Fruit fly (Drosophila melanogaster) whole organism, adult: ENCODE results near the gene Elo68beta.

ENCODE experiments used
- CG11617 ChIP-seq: fragments of 200-800 bp; sonication (Bioruptor generic); optimal IDR thresholded peaks from 2 replicates; lab custom pipeline; 2017; ENCODE audit warnings: mild to moderate bottlenecking, missing biosample characterization, missing genetic modification reagents, missing genetic modification characterization
- CG12768 ChIP-seq: fragments of 200-800 bp; sonication (Bioruptor generic); optimal IDR thresholded peaks from 2 replicates; lab custom pipeline; 2017; ENCODE audit warnings: missing biosample characterization, missing genetic modification characterization, mild to moderate bottlenecking, moderate library complexity, missing genetic modification reagents
- CG14711 ChIP-seq: fragments of 200-800 bp; sonication (Bioruptor generic); optimal IDR thresholded peaks from 2 replicates; lab custom pipeline; 2018; ENCODE audit warnings: missing biosample characterization, mild to moderate bottlenecking, missing genetic modification characterization, moderate library complexity
- CG1620 ChIP-seq: fragments of 200-800 bp; sonication (Bioruptor generic); optimal IDR thresholded peaks from 2 replicates; lab custom pipeline; 2016; ENCODE audit warnings: missing biosample characterization, missing genetic modification characterization
- CG33017 ChIP-seq: fragments of 200-800 bp; sonication (Bioruptor generic); optimal IDR thresholded peaks from 2 replicates; lab custom pipeline; 2018; ENCODE audit warnings: missing biosample characterization, mild to moderate bottlenecking, missing genetic modification characterization, moderate library complexity
- CG5204 ChIP-seq: fragments of 200-800 bp; sonication (Bioruptor generic); optimal IDR thresholded peaks from 2 replicates; lab custom pipeline; 2016; ENCODE audit warnings: missing biosample characterization, missing genetic modification characterization
- CG7045 ChIP-seq: fragments of 200-800 bp; sonication (Bioruptor generic); optimal IDR thresholded peaks from 2 replicates; lab custom pipeline; 2017; ENCODE audit warnings: missing biosample characterization, mild to moderate bottlenecking, missing genetic modification characterization
- CG7101 ChIP-seq: fragments of 200-800 bp; sonication (Bioruptor generic); optimal IDR thresholded peaks from 2 replicates; lab custom pipeline; 2018; ENCODE audit warnings: missing biosample characterization, mild to moderate bottlenecking, missing genetic modification characterization, moderate library complexity
- Clk ChIP-seq: fragments of 200-800 bp; sonication (Bioruptor generic); optimal IDR thresholded peaks from 2 replicates; lab custom pipeline; 2017; ENCODE audit warnings: missing biosample characterization, missing genetic modification characterization
- Crg-1 ChIP-seq: fragments of 200-800 bp; sonication (Bioruptor generic); optimal IDR thresholded peaks from 2 replicates; lab custom pipeline; 2016; ENCODE audit warnings: missing biosample characterization, missing genetic modification characterization
- Hr96 ChIP-seq: fragments of 200-800 bp; sonication (Bioruptor generic); optimal IDR thresholded peaks from 2 replicates; lab custom pipeline; 2016; ENCODE audit warnings: missing biosample characterization, missing genetic modification characterization
- Mnt ChIP-seq: fragments of 200-800 bp; sonication (Bioruptor generic); optimal IDR thresholded peaks from 2 replicates; lab custom pipeline; 2016; ENCODE audit warnings: missing biosample characterization, mild to moderate bottlenecking, missing genetic modification characterization
- bab1 ChIP-seq: fragments of 200-800 bp; sonication (Bioruptor generic); optimal IDR thresholded peaks from 3 replicates; lab custom pipeline; 2019; ENCODE audit warnings: missing biosample characterization, mild to moderate bottlenecking, missing genetic modification characterization, moderate library complexity
- cic ChIP-seq: fragments of 200-800 bp; sonication (Bioruptor generic); optimal IDR thresholded peaks from 2 replicates; lab custom pipeline; 2017; ENCODE audit warnings: missing biosample characterization, mild to moderate bottlenecking, missing genetic modification characterization, moderate library complexity
- cnc ChIP-seq, 2 experiments: fragments of >200 bp; optimal IDR thresholded peaks; 2 replicates each; lab custom pipeline; 2017
- kay ChIP-seq: fragments of 200-800 bp; sonication (Bioruptor generic); peaks from one replicate; lab custom pipeline; 2016; ENCODE audit warnings: missing biosample characterization, missing genetic modification characterization, borderline replicate concordance
- ovo ChIP-seq: fragments of 200-800 bp; sonication (Bioruptor generic); optimal IDR thresholded peaks from 2 replicates; lab custom pipeline; 2016; ENCODE audit warnings: missing biosample characterization, missing genetic modification characterization
- pad ChIP-seq: fragments of 200-800 bp; sonication (Bioruptor generic); optimal IDR thresholded peaks from 3 replicates; lab custom pipeline; 2017; ENCODE audit warnings: missing biosample characterization, missing genetic modification characterization, mild to moderate bottlenecking, moderate library complexity, missing genetic modification reagents
- tj ChIP-seq: fragments of 200-800 bp; sonication (Bioruptor generic); optimal IDR thresholded peaks from 3 replicates; lab custom pipeline; 2017; ENCODE audit warnings: missing biosample characterization, mild to moderate bottlenecking, missing genetic modification characterization, moderate library complexity
- toe ChIP-seq: fragments of 200-800 bp; sonication (Bioruptor generic); optimal IDR thresholded peaks from 2 replicates; lab custom pipeline; 2016; ENCODE audit warnings: missing biosample characterization, missing genetic modification characterization

The Elo68beta gene

dm6 chr3L:11119396-11119900 lies 17.9 kb upstream of the Elo68beta start:
- TF ChIP-seq CG7045 (GFP tag; lab: Kevin White, UChicago): peak; percentile 1
- peak; percentile 10 for TF ChIP-seq pad (GFP tag; lab: Kevin White, UChicago)
- no peak for TF ChIP-seq Clk (GFP tag; lab: Kevin White, UChicago)
- no peak for TF ChIP-seq ovo (GFP tag; lab: Kevin White, UChicago)
- no peak for TF ChIP-seq CG33017 (tag; lab: Kevin White, UChicago)
- TF ChIP-seq Mnt: peak; percentile 7
- no peak for TF ChIP-seq toe (GFP tag; lab: Kevin White, UChicago)
- TF ChIP-seq Crg-1 (GFP tag; lab: Kevin White, UChicago): peak; percentile 56
- TF ChIP-seq CG5204 (GFP tag; lab: Kevin White, UChicago): no peak
- no peak for TF ChIP-seq bab1 (GFP tag; lab: Kevin White, UChicago)
- peak; percentile 77 for TF ChIP-seq CG14711 (tag; lab: Kevin White, UChicago)
- TF ChIP-seq tj: no peak
- TF ChIP-seq CG7101: no peak
- TF ChIP-seq CG1620 (GFP tag; lab: Kevin White, UChicago): peak; percentile 20
- TF ChIP-seq cnc (optimal IDR thresholded peaks at IDR 0.05; lab: Kevin White, UChicago): no peak
- no peak for TF ChIP-seq cic (GFP tag; lab: Kevin White, UChicago)
- TF ChIP-seq CG11617 (GFP tag; lab: Kevin White, UChicago): no peak
- no peak for TF ChIP-seq kay (GFP tag; lab: Kevin White, UChicago)
- TF ChIP-seq Hr96 (GFP tag; lab: Kevin White, UChicago): no peak
- peak; percentile 15 for TF ChIP-seq CG12768 (GFP tag; lab: Kevin White, UChicago)

DNA sequence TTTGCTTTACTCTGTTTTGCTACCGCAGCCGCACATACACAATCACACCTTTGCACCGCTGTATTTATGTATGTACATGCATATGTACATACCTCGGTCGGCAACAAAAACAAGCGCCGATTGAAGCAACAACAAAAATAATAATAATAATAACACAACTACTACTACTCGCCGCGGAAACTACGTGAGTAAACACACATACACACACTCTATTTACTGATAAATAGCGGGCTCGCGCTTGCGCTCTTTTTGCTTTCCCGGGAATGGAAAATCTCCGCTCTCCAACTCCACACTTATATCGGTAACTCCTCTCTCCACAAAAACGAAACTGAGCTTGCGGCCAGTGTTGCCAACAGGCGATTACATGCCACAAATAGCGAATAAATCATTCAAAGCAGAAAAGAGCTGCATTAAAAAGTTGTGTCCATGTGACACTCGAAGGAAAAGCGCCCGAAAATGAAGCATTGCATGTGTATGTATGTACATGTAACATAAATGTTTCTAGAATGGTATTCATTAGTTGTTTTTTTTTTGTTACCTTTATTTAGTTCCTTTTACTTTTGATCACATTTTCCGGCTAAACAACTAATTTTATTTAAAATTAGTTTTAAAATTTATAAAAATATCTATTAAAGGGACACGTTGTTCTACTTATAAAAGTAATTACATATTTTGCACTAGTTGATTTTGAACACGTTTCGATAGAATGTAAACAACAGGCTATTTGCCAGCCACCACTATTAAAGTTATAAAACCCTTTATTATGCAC lies 17.3 kb upstream of the Elo68beta start:
- peak; percentile 66 for TF ChIP-seq Crg-1 (GFP tag; lab: Kevin White, UChicago)
- no peak for TF ChIP-seq CG1620 (GFP tag; lab: Kevin White, UChicago)
- peak; percentile 19 for TF ChIP-seq CG33017 (tag; lab: Kevin White, UChicago)
- peak; percentile 97 for TF ChIP-seq kay (GFP tag; lab: Kevin White, UChicago)
- TF ChIP-seq Mnt: peak; percentile 85
- peak; percentile 54 for TF ChIP-seq Clk (GFP tag; lab: Kevin White, UChicago)
- no peak for TF ChIP-seq toe (GFP tag; lab: Kevin White, UChicago)
- no peak for TF ChIP-seq CG5204 (GFP tag; lab: Kevin White, UChicago)
- TF ChIP-seq CG7101: peak; percentile 70
- TF ChIP-seq bab1 (GFP tag; lab: Kevin White, UChicago): no peak
- peak; percentile 34 for TF ChIP-seq Hr96 (GFP tag; lab: Kevin White, UChicago)
- peak; percentile 78 for TF ChIP-seq pad (GFP tag; lab: Kevin White, UChicago)
- TF ChIP-seq ovo (GFP tag; lab: Kevin White, UChicago): peak; percentile 80
- TF ChIP-seq CG11617 (GFP tag; lab: Kevin White, UChicago): no peak
- TF ChIP-seq tj: peak; percentile 40
- peak; percentile 60 for TF ChIP-seq CG14711 (tag; lab: Kevin White, UChicago)
- peak; percentile 68 for TF ChIP-seq CG12768 (GFP tag; lab: Kevin White, UChicago)
- TF ChIP-seq cnc (optimal IDR thresholded peaks at IDR 0.05; lab: Kevin White, UChicago): no peak
- peak; percentile 98 for TF ChIP-seq cic (GFP tag; lab: Kevin White, UChicago)
- peak; percentile 48 for TF ChIP-seq CG7045 (GFP tag; lab: Kevin White, UChicago)

DNA sequence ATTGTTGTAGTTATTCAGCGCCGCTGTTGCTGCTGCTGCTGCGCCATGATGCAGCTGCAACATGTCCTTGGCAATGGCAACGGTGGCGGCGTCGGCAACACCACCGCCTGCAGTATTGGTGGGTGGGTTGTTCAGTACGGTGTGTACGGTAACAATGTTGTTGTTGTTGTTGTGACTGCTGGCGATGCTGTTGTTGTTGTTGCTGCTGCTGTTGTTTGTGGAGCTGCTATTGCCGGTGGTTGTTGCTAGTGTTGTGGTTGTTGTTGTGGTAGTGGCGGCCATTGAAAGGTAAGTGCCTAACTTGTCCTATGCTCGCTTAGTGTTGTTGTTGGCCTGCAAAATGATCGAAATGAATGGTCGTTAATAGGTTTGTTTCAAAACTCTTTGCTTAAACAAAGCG lies 16.2 kb upstream of the Elo68beta start:
- no peak for TF ChIP-seq CG12768 (GFP tag; lab: Kevin White, UChicago)
- no peak for TF ChIP-seq CG33017 (tag; lab: Kevin White, UChicago)
- TF ChIP-seq pad (GFP tag; lab: Kevin White, UChicago): no peak
- TF ChIP-seq CG7045 (GFP tag; lab: Kevin White, UChicago): no peak
- TF ChIP-seq Crg-1 (GFP tag; lab: Kevin White, UChicago): no peak
- no peak for TF ChIP-seq cic (GFP tag; lab: Kevin White, UChicago)
- TF ChIP-seq bab1 (GFP tag; lab: Kevin White, UChicago): no peak
- no peak for TF ChIP-seq ovo (GFP tag; lab: Kevin White, UChicago)

dm6 chr3L:11113198-11114197 lies 12.0 kb upstream of the Elo68beta start, which contains the start of gene Sod1:
TSS of gene Sod1 (minus strand) at chr3L:11113740.
- no peak for TF ChIP-seq Hr96 (GFP tag; lab: Kevin White, UChicago)
- TF ChIP-seq cic (GFP tag; lab: Kevin White, UChicago): peak; percentile 28
- TF ChIP-seq pad (GFP tag; lab: Kevin White, UChicago): no peak
- TF ChIP-seq Mnt: peak; percentile 32
- no peak for TF ChIP-seq CG7045 (GFP tag; lab: Kevin White, UChicago)
- peak in 1 of 2 experiments; percentile 89 for TF ChIP-seq cnc (optimal IDR thresholded peaks at IDR 0.05; lab: Kevin White, UChicago)
- peak; percentile 58 for TF ChIP-seq CG11617 (GFP tag; lab: Kevin White, UChicago)
- TF ChIP-seq bab1 (GFP tag; lab: Kevin White, UChicago): peak; percentile 48
- TF ChIP-seq toe (GFP tag; lab: Kevin White, UChicago): no peak
- peak; percentile 62 for TF ChIP-seq ovo (GFP tag; lab: Kevin White, UChicago)
- peak; percentile 35 for TF ChIP-seq CG1620 (GFP tag; lab: Kevin White, UChicago)
- TF ChIP-seq CG7101: peak; percentile 47
- no peak for TF ChIP-seq Crg-1 (GFP tag; lab: Kevin White, UChicago)
- TF ChIP-seq CG33017 (tag; lab: Kevin White, UChicago): no peak
- TF ChIP-seq Clk (GFP tag; lab: Kevin White, UChicago): no peak
- TF ChIP-seq CG12768 (GFP tag; lab: Kevin White, UChicago): peak; percentile 92
- peak; percentile 37 for TF ChIP-seq tj
- TF ChIP-seq kay (GFP tag; lab: Kevin White, UChicago): peak; percentile 38
- TF ChIP-seq CG14711 (tag; lab: Kevin White, UChicago): no peak
- TF ChIP-seq CG5204 (GFP tag; lab: Kevin White, UChicago): no peak
